Worm (Caenorhabditis elegans) whole organism, L1 larva: ENCODE results near the gene K01D12.15.

Experiments
- F16B12.6 ChIP-seq: fragments of 150-350 bp; optimal IDR thresholded peaks from 2 replicates; lab custom pipeline; 2014; ENCODE audit warnings: missing biosample characterization, missing genetic modification characterization
- aly-2 ChIP-seq: fragments of 150-350 bp; optimal IDR thresholded peaks from 2 replicates; lab custom pipeline; 2014; ENCODE audit warnings: missing biosample characterization, missing genetic modification characterization
- ceh-82 ChIP-seq, 3 experiments: fragments of 150-350 bp in 1 of 3; sonication (generic microtip) in 2 of 3; optimal IDR thresholded peaks; 2 replicates each; lab custom pipeline; 2014 to 2017; ENCODE audit warnings: missing biosample characterization in 3 of 3, missing genetic modification characterization in 3 of 3
- ceh-88 ChIP-seq: fragments of 200-800 bp; sonication (Bioruptor generic); IDR thresholded peaks from 2 replicates; pipeline ENCODE4 v1.3.6; 2022; ENCODE audit warnings: missing genetic modification characterization, missing compliant biosample characterization
- efl-1 ChIP-seq, 4 experiments: fragments of 150-350 bp; optimal IDR thresholded peaks in 3 of 4; peaks in 1 of 4; 1 replicate in 1 of 4; 2 replicates in 3 of 4; lab custom pipeline; 2014; ENCODE audit warnings: missing biosample characterization in 2 of 4, missing genetic modification characterization in 2 of 4, missing genetic modification reagents in 2 of 4
- efl-3 ChIP-seq: fragments of 200-800 bp; sonication (Bioruptor generic); optimal IDR thresholded peaks from 2 replicates; lab custom pipeline; 2018; ENCODE audit warnings: mild to moderate bottlenecking, missing genetic modification characterization, missing compliant biosample characterization
- elt-3 ChIP-seq, 6 experiments: fragments of 150-350 bp in 1 of 6; sonication (generic microtip); optimal IDR thresholded peaks; 2 replicates each; lab custom pipeline; 2017 to 2018; ENCODE audit warnings: missing biosample characterization in 6 of 6, missing genetic modification characterization in 6 of 6, inconsistent platforms in 1 of 6
- fkh-4 ChIP-seq: sonication (generic microtip); optimal IDR thresholded peaks from 2 replicates; lab custom pipeline; 2016; ENCODE audit warnings: missing compliant biosample characterization, missing genetic modification characterization, borderline replicate concordance
- fkh-8 ChIP-seq: sonication (generic microtip); optimal IDR thresholded peaks from 2 replicates; lab custom pipeline; 2016; ENCODE audit warnings: mild to moderate bottlenecking, missing genetic modification characterization, missing compliant biosample characterization
- grh-1 ChIP-seq: fragments of 200-800 bp; sonication (Bioruptor generic); IDR thresholded peaks from 2 replicates; pipeline ENCODE4 v1.3.6; 2022; ENCODE audit warnings: missing genetic modification reagents, missing genetic modification characterization, missing compliant biosample characterization
- irx-1 ChIP-seq: sonication (generic microtip); optimal IDR thresholded peaks from 2 replicates; lab custom pipeline; 2016; ENCODE audit warnings: missing genetic modification characterization, missing compliant biosample characterization
- lin-14 ChIP-seq: fragments of 200-800 bp; sonication (Bioruptor generic); optimal IDR thresholded peaks from 2 replicates; lab custom pipeline; 2018; ENCODE audit warnings: mild to moderate bottlenecking, missing genetic modification characterization, moderate library complexity, missing compliant biosample characterization
- lin-35 ChIP-seq, 2 experiments: fragments of 150-350 bp; optimal IDR thresholded peaks; 2 replicates each; lab custom pipeline; 2014; ENCODE audit warnings: missing biosample characterization in 2 of 2, missing genetic modification characterization in 2 of 2, missing genetic modification reagents in 2 of 2
- mdl-1 ChIP-seq, 2 experiments: fragments of 150-350 bp; optimal IDR thresholded peaks; 2 replicates each; lab custom pipeline; 2014 to 2017; ENCODE audit warnings: missing biosample characterization in 2 of 2, missing genetic modification characterization in 2 of 2, inconsistent platforms in 1 of 2
- mep-1 ChIP-seq: fragments of 150-350 bp; optimal IDR thresholded peaks from 2 replicates; lab custom pipeline; 2014; ENCODE audit warnings: missing biosample characterization, missing genetic modification characterization
- nhr-11 ChIP-seq: fragments of 150-350 bp; optimal IDR thresholded peaks from 2 replicates; lab custom pipeline; 2014; ENCODE audit warnings: missing biosample characterization, missing genetic modification characterization
- nhr-20 ChIP-seq: sonication (generic microtip); optimal IDR thresholded peaks from 2 replicates; lab custom pipeline; 2016; ENCODE audit warnings: mild to moderate bottlenecking, missing genetic modification characterization, missing compliant biosample characterization
- nhr-237 ChIP-seq: fragments of 150-350 bp; optimal IDR thresholded peaks from 2 replicates; lab custom pipeline; 2014; ENCODE audit warnings: missing biosample characterization, missing genetic modification characterization
- nhr-28 ChIP-seq: fragments of 150-350 bp; optimal IDR thresholded peaks from 2 replicates; lab custom pipeline; 2014; ENCODE audit warnings: missing biosample characterization, missing genetic modification characterization
- nhr-71 ChIP-seq: sonication (generic microtip); optimal IDR thresholded peaks from 2 replicates; lab custom pipeline; 2016; ENCODE audit warnings: mild to moderate bottlenecking, missing genetic modification characterization, moderate library complexity, missing compliant biosample characterization
- nhr-76 ChIP-seq: sonication (generic microtip); optimal IDR thresholded peaks from 2 replicates; lab custom pipeline; 2017; ENCODE audit warnings: missing biosample characterization, missing genetic modification characterization
- nhr-85 ChIP-seq: sonication (generic microtip); peaks from one replicate; lab custom pipeline; 2016; ENCODE audit warnings: missing genetic modification characterization, inconsistent platforms, missing compliant biosample characterization
- nhr-90 ChIP-seq: sonication (generic microtip); optimal IDR thresholded peaks from 2 replicates; lab custom pipeline; 2016; ENCODE audit warnings: mild to moderate bottlenecking, missing genetic modification characterization, missing compliant biosample characterization; ENCODE audit not compliant: poor library complexity
- pqm-1 ChIP-seq: sonication (generic microtip); optimal IDR thresholded peaks from 3 replicates; lab custom pipeline; 2017; ENCODE audit warnings: missing biosample characterization, missing genetic modification characterization
- rnt-1 ChIP-seq: sonication (generic microtip); optimal IDR thresholded peaks from 2 replicates; lab custom pipeline; 2016; ENCODE audit warnings: mild to moderate bottlenecking, missing genetic modification characterization, moderate library complexity, missing compliant biosample characterization
- snpc-4 ChIP-seq: fragments of 150-350 bp; optimal IDR thresholded peaks from 2 replicates; lab custom pipeline; 2014; ENCODE audit warnings: missing biosample characterization, missing genetic modification characterization
- sup-37 ChIP-seq: fragments of 200-800 bp; sonication (Bioruptor generic); optimal IDR thresholded peaks from 2 replicates; lab custom pipeline; 2018; ENCODE audit warnings: mild to moderate bottlenecking, missing genetic modification characterization, missing compliant biosample characterization
- tlp-1 ChIP-seq: fragments of 150-350 bp; optimal IDR thresholded peaks from 2 replicates; lab custom pipeline; 2014; ENCODE audit warnings: missing biosample characterization, missing genetic modification characterization
- unc-86 ChIP-seq: sonication (generic microtip); optimal IDR thresholded peaks from 2 replicates; lab custom pipeline; 2016; ENCODE audit warnings: missing genetic modification characterization, missing compliant biosample characterization
- vab-15 ChIP-seq: sonication (generic microtip); optimal IDR thresholded peaks from 2 replicates; lab custom pipeline; 2017; ENCODE audit warnings: missing genotype, mild to moderate bottlenecking, missing genetic modification characterization, missing compliant biosample characterization
- ztf-11 ChIP-seq, 2 experiments: sonication (generic microtip); optimal IDR thresholded peaks; 2 replicates each; lab custom pipeline; 2016 to 2017; ENCODE audit warnings: missing genetic modification characterization in 2 of 2, missing biosample characterization in 1 of 2, missing compliant biosample characterization in 1 of 2
- ztf-4 ChIP-seq: fragments of 150-350 bp; optimal IDR thresholded peaks from 2 replicates; lab custom pipeline; 2014; ENCODE audit warnings: missing biosample characterization, missing genetic modification characterization

Gene K01D12.15

DNA sequence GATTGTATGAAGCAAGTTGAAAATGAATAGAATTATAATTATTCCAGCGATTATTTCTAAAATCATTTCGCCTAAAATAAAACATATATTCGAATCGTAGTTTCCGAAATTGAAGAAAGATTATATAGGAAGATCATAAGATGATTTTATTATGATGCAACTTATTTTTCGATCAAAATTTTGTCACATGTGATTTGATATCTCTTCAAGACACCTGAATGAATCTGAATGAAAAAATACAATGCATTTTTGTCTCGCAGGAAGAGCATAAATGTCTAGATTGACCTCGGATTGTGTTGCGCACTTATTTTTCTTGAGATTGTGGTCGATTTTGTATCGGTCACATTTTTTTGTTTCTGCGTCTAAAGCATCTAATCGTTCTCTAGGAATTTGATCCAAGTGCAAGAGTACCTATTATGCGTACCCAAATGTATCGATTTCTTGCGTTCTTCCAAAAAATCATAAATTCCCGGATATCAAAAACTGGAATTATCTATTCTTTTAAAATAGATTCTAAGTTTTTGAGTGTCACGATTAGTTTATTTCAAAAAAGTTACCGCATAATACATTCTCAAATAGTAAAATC lies 24.3 kb downstream of the K01D12.15 start, which contains the start of gene hrg-2 (continued):
- TF ChIP-seq snpc-4 (tag; lab: Kevin White, UChicago): no peak
- TF ChIP-seq nhr-90 (tag; lab: Kevin White, UChicago): peak; percentile 34
- no peak for TF ChIP-seq rnt-1 (tag; lab: Kevin White, UChicago)
- TF ChIP-seq ceh-88 (GFP tag; lab: Robert Waterston, UW): no peak
- TF ChIP-seq fkh-4: no peak
- no peak for TF ChIP-seq nhr-76 (tag; lab: Kevin White, UChicago)
- no peak for TF ChIP-seq sup-37 (GFP tag; lab: Kevin White, UChicago)
- peak; percentile 26 for TF ChIP-seq lin-14 (GFP tag; lab: Kevin White, UChicago)
- TF ChIP-seq vab-15 (tag; lab: Kevin White, UChicago): no peak
- no peak for TF ChIP-seq irx-1 (tag; lab: Kevin White, UChicago)

DNA sequence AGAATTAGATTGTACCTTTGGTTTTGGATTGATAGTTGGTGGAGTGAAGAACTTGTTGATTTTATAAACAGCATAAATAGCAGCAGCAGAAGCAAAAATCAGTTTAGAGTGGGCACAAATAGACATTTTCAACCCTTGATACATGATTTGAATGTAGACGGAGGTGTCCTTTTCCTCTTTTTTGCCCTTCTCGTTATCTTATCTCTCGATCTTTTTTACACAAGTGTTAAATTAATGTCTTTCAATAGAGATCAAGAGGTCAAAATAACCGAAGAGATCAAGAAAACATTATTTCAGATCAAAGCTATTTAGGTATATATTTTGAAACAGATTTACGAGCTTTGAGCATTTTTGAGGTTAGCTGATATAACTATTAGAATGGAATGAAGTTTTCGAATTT lies 25.7 kb downstream of the K01D12.15 start, which contains the start of gene cdr-7:
cdr-7 (minus strand) TSS at position 205 of the 400 bp plus-strand sequence.
- TF ChIP-seq nhr-85 (tag; lab: Kevin White, UChicago): peak; percentile 86
- peak; percentile 0 for TF ChIP-seq nhr-20 (tag; lab: Kevin White, UChicago)
- TF ChIP-seq fkh-8 (tag; lab: Kevin White, UChicago): no peak
- TF ChIP-seq lin-14 (GFP tag; lab: Kevin White, UChicago): peak; percentile 41
- no peak for TF ChIP-seq nhr-28 (tag; lab: Kevin White, UChicago)
- no peak for TF ChIP-seq mep-1 (tag; lab: Kevin White, UChicago)
- no peak for TF ChIP-seq ceh-82 (tag; optimal IDR thresholded peaks at IDR 0.05; lab: Kevin White, UChicago)
- TF ChIP-seq snpc-4 (tag; lab: Kevin White, UChicago): no peak
- no peak for TF ChIP-seq grh-1 (GFP tag; lab: Robert Waterston, UW)
- TF ChIP-seq elt-3 (tag; optimal IDR thresholded peaks at IDR 0.05; lab: Kevin White, UChicago): peak in 3 of 6 experiments; percentile 7 to 80 (median 67)
- no peak for TF ChIP-seq ztf-4 (tag; lab: Kevin White, UChicago)
- TF ChIP-seq nhr-90 (tag; lab: Kevin White, UChicago): no peak
- TF ChIP-seq efl-3: no peak
- no peak for TF ChIP-seq nhr-237 (tag; lab: Kevin White, UChicago)
- TF ChIP-seq mdl-1 (tag; optimal IDR thresholded peaks at IDR 0.05; lab: Kevin White, UChicago): no peak
- TF ChIP-seq nhr-76 (tag; lab: Kevin White, UChicago): no peak
- TF ChIP-seq, all 84 proteins: peak for 4

DNA sequence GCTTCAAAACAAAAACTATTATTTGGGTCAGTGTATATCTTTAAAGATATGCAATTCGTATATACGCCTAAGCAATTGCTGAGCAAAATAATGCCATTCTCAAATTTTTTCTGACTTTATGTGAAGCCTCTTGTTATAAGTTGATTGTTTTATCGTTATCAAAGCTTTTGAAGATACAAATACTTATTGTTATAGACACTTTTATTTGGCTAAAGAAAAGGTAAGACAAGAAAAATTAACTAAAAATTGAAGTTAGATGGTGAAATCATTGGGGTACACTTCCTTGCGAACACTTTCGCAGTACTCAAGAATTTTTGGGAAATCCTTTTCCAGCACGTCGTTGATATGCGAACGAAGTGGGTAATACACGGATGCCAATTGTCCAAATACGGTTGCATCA lies 26.1 kb downstream of the K01D12.15 start:
- TF ChIP-seq ztf-11 (tag; optimal IDR thresholded peaks at IDR 0.05; lab: Kevin White, UChicago): no peak
- TF ChIP-seq efl-1 (optimal IDR thresholded peaks at IDR 0.05; lab: Kevin White, UChicago): no peak
- TF ChIP-seq efl-1 (GFP tag; optimal IDR thresholded peaks at IDR 0.05 in 1 of 2; lab: Kevin White, UChicago): peak in 1 of 2 experiments; percentile 87

DNA sequence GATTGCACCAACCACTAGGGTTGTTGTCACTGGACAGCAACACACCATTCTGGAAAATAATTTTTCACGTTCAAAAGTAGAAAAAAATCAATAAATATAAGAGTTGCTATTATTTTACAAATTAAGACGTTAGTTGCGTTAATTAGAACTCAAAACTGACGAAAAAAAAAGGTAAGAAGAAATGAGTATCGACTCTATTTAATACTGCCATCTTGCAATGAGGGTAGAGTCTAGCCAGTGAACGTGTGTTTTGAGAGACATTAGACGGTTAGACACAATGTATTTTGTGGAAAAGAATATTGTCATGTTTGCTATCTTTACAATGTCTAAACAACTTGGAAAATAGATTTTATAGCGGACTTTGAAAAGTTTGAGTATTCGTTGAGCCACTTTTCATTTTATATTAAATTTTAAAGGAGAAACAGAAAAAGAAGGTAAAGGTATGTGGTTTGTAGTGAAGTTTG lies 27.4 kb downstream of the K01D12.15 start, which contains the start of gene cdr-6:
cdr-6 (minus strand) TSS at position 51 of the 464 bp plus-strand sequence.
- TF ChIP-seq nhr-28 (tag; lab: Kevin White, UChicago) (peak; percentile 13), tlp-1 (tag; lab: Kevin White, UChicago) (no peak), pqm-1 (tag; lab: Kevin White, UChicago) (no peak), mep-1 (tag; lab: Kevin White, UChicago) (peak; percentile 5), nhr-20 (tag; lab: Kevin White, UChicago) (peak; percentile 72), efl-1 (optimal IDR thresholded peaks at IDR 0.05; lab: Kevin White, UChicago) (peak in 1 of 2 experiments; percentile 13), efl-1 (GFP tag; optimal IDR thresholded peaks at IDR 0.05 in 1 of 2; lab: Kevin White, UChicago) (no peak), unc-86 (tag; lab: Kevin White, UChicago) (no peak), aly-2 (no peak), lin-14 (GFP tag; lab: Kevin White, UChicago) (peak; percentile 42), F16B12.6 (no peak), lin-35 (GFP tag; optimal IDR thresholded peaks at IDR 0.05; lab: Kevin White, UChicago) (peak in 1 of 2 experiments; percentile 6), nhr-11 (tag; lab: Kevin White, UChicago) (no peak), ceh-82 (tag; optimal IDR thresholded peaks at IDR 0.05; lab: Kevin White, UChicago) (no peak), nhr-71 (tag; lab: Kevin White, UChicago) (peak; percentile 36)
- TF ChIP-seq, all 84 proteins: peak for 7
